Worm (Caenorhabditis elegans) whole organism, young adult: ENCODE results near the gene zip-3.

Experiments
- ZK185.1 ChIP-seq: sonication (generic microtip); optimal IDR thresholded peaks from 2 replicates; lab custom pipeline; 2016; ENCODE audit warnings: mild to moderate bottlenecking, missing genetic modification characterization, missing compliant biosample characterization; ENCODE audit not compliant: poor library complexity, severe bottlenecking
- ama-1 ChIP-seq, 3 experiments: fragments of 150-350 bp in 1 of 3; sonication (generic microtip) in 2 of 3; optimal IDR thresholded peaks; 2 replicates each; lab custom pipeline; 2014 to 2018; ENCODE audit warnings: missing biosample characterization in 2 of 3, missing genetic modification characterization in 2 of 3, missing genetic modification reagents in 2 of 3
- fkh-3 ChIP-seq: sonication (generic microtip); optimal IDR thresholded peaks from 2 replicates; lab custom pipeline; 2016; ENCODE audit warnings: mild to moderate bottlenecking, missing genetic modification characterization, missing compliant biosample characterization
- pha-4 ChIP-seq: fragments of 150-350 bp; sonication (generic microtip); optimal IDR thresholded peaks from 2 replicates; lab custom pipeline; 2014; ENCODE audit warnings: missing biosample characterization, missing genetic modification reagents, missing genetic modification characterization
- sdz-38 ChIP-seq: sonication (generic microtip); optimal IDR thresholded peaks from 2 replicates; lab custom pipeline; 2016; ENCODE audit warnings: missing genotype, missing genetic modification characterization, missing compliant biosample characterization

- no peak for TF ChIP-seq ZK185.1 (tag; lab: Kevin White, UChicago)
- no peak for TF ChIP-seq ama-1 (optimal IDR thresholded peaks at IDR 0.05; lab: Kevin White, UChicago)
- no peak for TF ChIP-seq ama-1 (GFP tag; optimal IDR thresholded peaks at IDR 0.05; lab: Kevin White, UChicago)
- TF ChIP-seq pha-4 (tag; lab: Kevin White, UChicago) = no peak
- no peak for TF ChIP-seq sdz-38 (tag; lab: Kevin White, UChicago)
- no peak for TF ChIP-seq fkh-3 (tag; lab: Kevin White, UChicago)
These were observed 41.2 kb downstream of the zip-3 start, which contains the start of gene mltn-3 for ce11 chrII:13916040-13916439.
